Worm (Caenorhabditis elegans) whole organism, L4/young adult: Measurements from ENCODE around the gene srp-7.

Experiments used
- W03F9.2 ChIP-seq: fragments of 150-350 bp; optimal IDR thresholded peaks from 2 replicates; lab custom pipeline; 2014; ENCODE audit warnings: missing biosample characterization, missing genetic modification characterization
- dao-5 ChIP-seq: sonication (generic microtip); optimal IDR thresholded peaks from 2 replicates; lab custom pipeline; 2016; ENCODE audit warnings: missing genotype, missing genetic modification characterization, moderate library complexity, missing compliant biosample characterization
- him-1 ChIP-seq: sonication (generic microtip); optimal IDR thresholded peaks from 2 replicates; lab custom pipeline; 2016; ENCODE audit warnings: missing genotype, missing genetic modification reagents, missing genetic modification characterization, missing compliant biosample characterization

DNA sequence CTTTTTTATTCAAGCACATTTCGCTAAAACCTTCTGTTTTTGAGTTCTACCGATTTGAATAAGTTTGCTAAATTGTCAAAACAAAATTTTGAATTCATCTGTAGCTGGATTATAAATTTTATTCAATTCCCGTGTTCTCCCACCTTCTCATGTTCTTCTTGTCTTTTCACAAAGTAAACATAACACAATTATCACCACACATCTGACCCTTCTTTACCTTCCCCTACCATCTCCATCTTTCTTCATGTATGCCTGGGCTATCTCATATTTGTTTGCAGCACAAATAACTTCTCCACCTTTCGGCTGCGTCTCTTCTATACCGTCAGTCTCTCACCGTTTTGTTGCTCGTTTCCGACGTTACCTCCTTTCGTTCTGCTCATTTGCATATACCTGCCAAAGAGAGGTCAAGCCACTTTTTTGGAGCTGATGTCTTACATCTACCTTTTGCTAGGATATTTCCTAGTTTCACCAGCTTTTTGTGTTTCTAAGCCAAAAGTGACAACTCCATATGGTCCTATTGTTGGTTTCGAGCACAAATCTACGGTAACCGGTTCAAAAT lies 24.2 kb downstream of the srp-7 start, which contains the start of gene cest-17:
- TF ChIP-seq him-1 (tag; lab: Kevin White, UChicago) = no peak
- TF ChIP-seq dao-5 (tag; lab: Kevin White, UChicago) = no peak
- TF ChIP-seq W03F9.2 (tag; lab: Kevin White, UChicago) = no peak
